Worm (Caenorhabditis elegans) whole organism, L3 larva: ENCODE data around the gene pfn-3.

Experiments used
- R02D3.7 ChIP-seq: fragments of 150-350 bp; optimal IDR thresholded peaks from 2 replicates; lab custom pipeline; 2014; ENCODE audit warnings: missing biosample characterization, missing genetic modification characterization
- ZK546.5 ChIP-seq: sonication (generic microtip); optimal IDR thresholded peaks from 2 replicates; lab custom pipeline; 2017; ENCODE audit warnings: missing biosample characterization, missing genetic modification characterization
- ama-1 ChIP-seq: fragments of 150-350 bp; optimal IDR thresholded peaks from 2 replicates; lab custom pipeline; 2018
- ceh-28 ChIP-seq: fragments of 150-350 bp; optimal IDR thresholded peaks from 2 replicates; lab custom pipeline; 2014; ENCODE audit warnings: missing biosample characterization, missing genetic modification reagents, missing genetic modification characterization
- ceh-82 ChIP-seq: fragments of 150-350 bp; optimal IDR thresholded peaks from 2 replicates; lab custom pipeline; 2014; ENCODE audit warnings: missing biosample characterization, missing genetic modification characterization
- ceh-9 ChIP-seq: sonication (generic microtip); optimal IDR thresholded peaks from 2 replicates; lab custom pipeline; 2018; ENCODE audit warnings: missing biosample characterization, missing genetic modification characterization
- daf-12 ChIP-seq: fragments of 150-350 bp; optimal IDR thresholded peaks from 2 replicates; lab custom pipeline; 2014; ENCODE audit warnings: missing biosample characterization, missing genetic modification reagents, missing genetic modification characterization
- egl-27 ChIP-seq: sonication (generic microtip); optimal IDR thresholded peaks from 4 replicates; lab custom pipeline; 2017; ENCODE audit warnings: missing biosample characterization, missing genetic modification reagents, missing genetic modification characterization
- egl-5 ChIP-seq: fragments of 150-350 bp; optimal IDR thresholded peaks from 2 replicates; lab custom pipeline; 2017; ENCODE audit warnings: missing biosample characterization, missing genetic modification reagents, missing genetic modification characterization, inconsistent platforms
- elt-2 ChIP-seq: sonication (generic microtip); optimal IDR thresholded peaks from 2 replicates; lab custom pipeline; 2016; ENCODE audit warnings: missing genetic modification reagents, mild to moderate bottlenecking, missing genetic modification characterization, missing compliant biosample characterization
- eor-1 ChIP-seq, 2 experiments: fragments of 150-350 bp; optimal IDR thresholded peaks; 2 replicates each; lab custom pipeline; 2014 to 2018; ENCODE audit warnings: missing biosample characterization in 2 of 2, missing genetic modification characterization in 2 of 2
- fkh-2 ChIP-seq: fragments of 150-350 bp; optimal IDR thresholded peaks from 2 replicates; lab custom pipeline; 2014; ENCODE audit warnings: missing biosample characterization, missing genetic modification reagents, missing genetic modification characterization
- fos-1 ChIP-seq: fragments of 150-350 bp; optimal IDR thresholded peaks from 2 replicates; lab custom pipeline; 2014; ENCODE audit warnings: missing biosample characterization, missing genetic modification characterization
- hmg-11 ChIP-seq: sonication (generic microtip); optimal IDR thresholded peaks from 2 replicates; lab custom pipeline; 2016; ENCODE audit warnings: missing genetic modification characterization, missing compliant biosample characterization
- jun-1 ChIP-seq: fragments of 150-350 bp; optimal IDR thresholded peaks from 2 replicates; lab custom pipeline; 2014; ENCODE audit warnings: missing biosample characterization, missing genetic modification reagents, missing genetic modification characterization
- lin-15B ChIP-seq: fragments of 150-350 bp; optimal IDR thresholded peaks from 2 replicates; lab custom pipeline; 2014; ENCODE audit warnings: missing biosample characterization, missing genetic modification characterization
- lin-39 ChIP-seq: fragments of 150-350 bp; optimal IDR thresholded peaks from 2 replicates; lab custom pipeline; 2018; ENCODE audit warnings: missing biosample characterization, missing genetic modification reagents, missing genetic modification characterization
- lsy-12 ChIP-seq: sonication (generic microtip); optimal IDR thresholded peaks from 2 replicates; lab custom pipeline; 2016; ENCODE audit warnings: mild to moderate bottlenecking, missing genetic modification characterization, missing compliant biosample characterization
- mdl-1 ChIP-seq: fragments of 150-350 bp; optimal IDR thresholded peaks from 2 replicates; lab custom pipeline; 2014; ENCODE audit warnings: missing biosample characterization, missing genetic modification characterization
- mml-1 ChIP-seq: fragments of 150-350 bp; sonication (generic microtip); optimal IDR thresholded peaks from 3 replicates; lab custom pipeline; 2014; ENCODE audit warnings: missing biosample characterization, missing genetic modification characterization
- nfya-1 ChIP-seq: sonication (generic microtip); optimal IDR thresholded peaks from 2 replicates; lab custom pipeline; 2017; ENCODE audit warnings: missing genetic modification characterization, mild to moderate bottlenecking, missing compliant biosample characterization, antibody characterized with exemption, moderate library complexity; ENCODE audit not compliant: insufficient read depth
- nhr-11 ChIP-seq: fragments of 150-350 bp; optimal IDR thresholded peaks from 2 replicates; lab custom pipeline; 2014; ENCODE audit warnings: missing biosample characterization, missing genetic modification characterization
- nhr-23 ChIP-seq: fragments of 150-350 bp; optimal IDR thresholded peaks from 2 replicates; lab custom pipeline; 2014; ENCODE audit warnings: missing biosample characterization, missing genetic modification reagents, missing genetic modification characterization
- nhr-237 ChIP-seq: fragments of 150-350 bp; optimal IDR thresholded peaks from 2 replicates; lab custom pipeline; 2014; ENCODE audit warnings: missing biosample characterization, missing genetic modification characterization
- nhr-25 ChIP-seq: sonication (generic microtip); optimal IDR thresholded peaks from 2 replicates; lab custom pipeline; 2017; ENCODE audit warnings: missing biosample characterization, missing genetic modification characterization
- nhr-43 ChIP-seq: sonication (generic microtip); optimal IDR thresholded peaks from 2 replicates; lab custom pipeline; 2016; ENCODE audit warnings: mild to moderate bottlenecking, missing genetic modification characterization, missing compliant biosample characterization; ENCODE audit not compliant: poor library complexity, severe bottlenecking
- nhr-76 ChIP-seq: fragments of 150-350 bp; sonication (generic microtip); optimal IDR thresholded peaks from 5 replicates; lab custom pipeline; 2014; ENCODE audit warnings: missing biosample characterization, missing genetic modification characterization
- pha-4 ChIP-seq: fragments of 150-350 bp; optimal IDR thresholded peaks from 2 replicates; lab custom pipeline; 2014; ENCODE audit warnings: missing biosample characterization, missing genetic modification reagents, missing genetic modification characterization
- pqm-1 ChIP-seq: fragments of 150-350 bp; optimal IDR thresholded peaks from 2 replicates; lab custom pipeline; 2017; ENCODE audit warnings: missing biosample characterization, missing genetic modification characterization, inconsistent platforms
- sea-2 ChIP-seq: fragments of 150-350 bp; sonication (generic microtip); optimal IDR thresholded peaks from 4 replicates; lab custom pipeline; 2014; ENCODE audit warnings: missing biosample characterization, missing genetic modification reagents, missing genetic modification characterization
- skn-1 ChIP-seq: fragments of 150-350 bp; optimal IDR thresholded peaks from 2 replicates; lab custom pipeline; 2014; ENCODE audit warnings: missing biosample characterization, missing genetic modification characterization
- snpc-4 ChIP-seq: fragments of 150-350 bp; optimal IDR thresholded peaks from 2 replicates; lab custom pipeline; 2014; ENCODE audit warnings: missing biosample characterization, missing genetic modification characterization
- unc-39 ChIP-seq: sonication (generic microtip); optimal IDR thresholded peaks from 4 replicates; lab custom pipeline; 2017; ENCODE audit warnings: missing biosample characterization, missing genetic modification characterization
- unc-62 ChIP-seq: fragments of 150-350 bp; sonication (generic microtip); optimal IDR thresholded peaks from 4 replicates; lab custom pipeline; 2014; ENCODE audit warnings: missing biosample characterization, missing genetic modification reagents, missing genetic modification characterization
- ztf-4 ChIP-seq: fragments of 150-350 bp; optimal IDR thresholded peaks from 2 replicates; lab custom pipeline; 2014; ENCODE audit warnings: missing biosample characterization, missing genetic modification characterization

pfn-3 gene

ce11 chrX:1080549-1080948, at the start of gene pfn-3:
pfn-3 (minus strand) TSS chrX:1080649.
- TF ChIP-seq lin-39 (tag; lab: Kevin White, UChicago) (peak; percentile 1), lsy-12 (tag; lab: Kevin White, UChicago) (no peak)

- TF ChIP-seq skn-1 (tag; lab: Kevin White, UChicago), result peak; percentile 34
- TF ChIP-seq pqm-1 (tag; lab: Kevin White, UChicago), result peak; percentile 20
- TF ChIP-seq daf-12 (tag; lab: Kevin White, UChicago), result no peak
- no peak for TF ChIP-seq nhr-11 (tag; lab: Kevin White, UChicago)
- peak; percentile 58 for TF ChIP-seq elt-2 (tag; lab: Kevin White, UChicago)
- TF ChIP-seq fos-1 (tag; lab: Kevin White, UChicago), result peak; percentile 10
- TF ChIP-seq hmg-11 (tag; lab: Kevin White, UChicago), result peak; percentile 65
- TF ChIP-seq lin-39 (tag; lab: Kevin White, UChicago), result peak; percentile 70
- TF ChIP-seq nhr-43 (tag; lab: Kevin White, UChicago), result peak; percentile 38
- peak; percentile 64 for TF ChIP-seq pha-4
- TF ChIP-seq snpc-4 (tag; lab: Kevin White, UChicago), result peak; percentile 47
- TF ChIP-seq ZK546.5 (tag; lab: Kevin White, UChicago), result no peak
- TF ChIP-seq jun-1 (tag; lab: Kevin White, UChicago), result peak; percentile 61
- peak; percentile 47 for TF ChIP-seq egl-5 (tag; lab: Kevin White, UChicago)
- TF ChIP-seq unc-39 (tag; lab: Kevin White, UChicago), result no peak
- TF ChIP-seq ceh-28 (tag; lab: Kevin White, UChicago), result peak; percentile 9
- no peak for TF ChIP-seq ztf-4 (tag; lab: Kevin White, UChicago)
- TF ChIP-seq sea-2 (GFP tag; lab: Kevin White, UChicago), result no peak
- TF ChIP-seq mdl-1 (tag; lab: Kevin White, UChicago), result peak; percentile 0
- TF ChIP-seq nhr-23 (tag; lab: Kevin White, UChicago), result peak; percentile 44
- TF ChIP-seq nhr-25 (tag; lab: Kevin White, UChicago), result peak; percentile 74
- TF ChIP-seq nfya-1 (tag; lab: Kevin White, UChicago), result peak; percentile 41
- peak; percentile 57 for TF ChIP-seq lin-15B (tag; lab: Kevin White, UChicago)
- TF ChIP-seq, all 47 proteins: peak for 17
Measured at ce11 chrX:1128503-1129036, 48.1 kb upstream of the pfn-3 start, which contains the start of gene snx-1. snx-1 (plus strand) TSS chrX:1128986.

- TF ChIP-seq egl-5 (tag; lab: Kevin White, UChicago) (no peak), mml-1 (tag; lab: Kevin White, UChicago) (no peak), elt-2 (tag; lab: Kevin White, UChicago) (no peak), pqm-1 (tag; lab: Kevin White, UChicago) (no peak), nhr-25 (tag; lab: Kevin White, UChicago) (no peak), nhr-237 (tag; lab: Kevin White, UChicago) (no peak), nfya-1 (tag; lab: Kevin White, UChicago) (no peak), ama-1 (lab: Kevin White, UChicago) (no peak), ztf-4 (tag; lab: Kevin White, UChicago) (no peak), unc-39 (tag; lab: Kevin White, UChicago) (no peak), pha-4 (no peak), fkh-2 (tag; lab: Kevin White, UChicago) (no peak)
Measured at ce11 chrX:1126207-1126606, 45.8 kb upstream of the pfn-3 start.

- TF ChIP-seq R02D3.7 (no peak), skn-1 (tag; lab: Kevin White, UChicago) (no peak), lin-15B (tag; lab: Kevin White, UChicago) (no peak), ZK546.5 (tag; lab: Kevin White, UChicago) (no peak), pqm-1 (tag; lab: Kevin White, UChicago) (peak; percentile 45), elt-2 (tag; lab: Kevin White, UChicago) (peak; percentile 83), ceh-9 (tag; lab: Kevin White, UChicago) (no peak), eor-1 (tag; optimal IDR thresholded peaks at IDR 0.05; lab: Kevin White, UChicago) (no peak)
Measured at ce11 chrX:1125426-1125825, 45.0 kb upstream of the pfn-3 start, which contains the start of gene lmp-2. lmp-2 (plus strand) TSS chrX:1125615.

- TF ChIP-seq skn-1 (tag; lab: Kevin White, UChicago), result no peak
- no peak for TF ChIP-seq ceh-82
- no peak for TF ChIP-seq egl-27 (tag; lab: Kevin White, UChicago)
- TF ChIP-seq snpc-4 (tag; lab: Kevin White, UChicago), result no peak
- no peak for TF ChIP-seq nhr-76
- TF ChIP-seq ama-1 (lab: Kevin White, UChicago), result no peak
- TF ChIP-seq lin-39 (tag; lab: Kevin White, UChicago), result no peak
- TF ChIP-seq unc-62 (GFP tag; lab: Kevin White, UChicago), result no peak
- TF ChIP-seq nhr-23 (tag; lab: Kevin White, UChicago), result no peak
- TF ChIP-seq nhr-237 (tag; lab: Kevin White, UChicago), result no peak
- TF ChIP-seq mdl-1 (tag; lab: Kevin White, UChicago), result no peak
- no peak for TF ChIP-seq fos-1 (tag; lab: Kevin White, UChicago)
- TF ChIP-seq mml-1 (tag; lab: Kevin White, UChicago), result no peak
Measured at ce11 chrX:1124146-1124545, 43.7 kb upstream of the pfn-3 start, which contains the start of gene C05D9.9. C05D9.9 (minus strand) TSS chrX:1124246.
